Worm (Caenorhabditis elegans) whole organism, L2 larva: Measurements from ENCODE around the gene ubc-18.

Experiments used
- C34F6.9 ChIP-seq: fragments of 150-350 bp; optimal IDR thresholded peaks from 2 replicates; lab custom pipeline; 2014; ENCODE audit warnings: missing biosample characterization, missing genetic modification characterization
- F13H6.1 ChIP-seq: sonication (generic microtip); optimal IDR thresholded peaks from 2 replicates; lab custom pipeline; 2016; ENCODE audit warnings: missing genetic modification characterization, missing compliant biosample characterization
- R02D3.7 ChIP-seq: fragments of 150-350 bp; optimal IDR thresholded peaks from 2 replicates; lab custom pipeline; 2014; ENCODE audit warnings: missing biosample characterization, missing genetic modification characterization
- ZK546.5 ChIP-seq: sonication (generic microtip); optimal IDR thresholded peaks from 2 replicates; lab custom pipeline; 2017; ENCODE audit warnings: missing biosample characterization, missing genetic modification characterization
- alr-1 ChIP-seq: fragments of 150-350 bp; optimal IDR thresholded peaks from 2 replicates; lab custom pipeline; 2014; ENCODE audit warnings: missing biosample characterization, missing genetic modification characterization
- ama-1 ChIP-seq: fragments of 150-350 bp; optimal IDR thresholded peaks from 2 replicates; lab custom pipeline; 2018; ENCODE audit warnings: inconsistent platforms
- crh-2 ChIP-seq: sonication (generic microtip); optimal IDR thresholded peaks from 2 replicates; lab custom pipeline; 2017; ENCODE audit warnings: missing biosample characterization, missing genetic modification characterization
- egl-27 ChIP-seq: sonication (generic microtip); optimal IDR thresholded peaks from 3 replicates; lab custom pipeline; 2017; ENCODE audit warnings: missing biosample characterization, missing genetic modification reagents, missing genetic modification characterization
- elt-3 ChIP-seq: sonication (generic microtip); optimal IDR thresholded peaks from 2 replicates; lab custom pipeline; 2017; ENCODE audit warnings: missing biosample characterization, missing genetic modification characterization
- lsy-2 ChIP-seq, 2 experiments: fragments of 150-350 bp in 1 of 2; sonication (generic microtip) in 1 of 2; optimal IDR thresholded peaks; 2 replicates each; lab custom pipeline; 2014 to 2017; ENCODE audit warnings: missing biosample characterization in 2 of 2, missing genetic modification characterization in 2 of 2
- mab-5 ChIP-seq: fragments of 150-350 bp; optimal IDR thresholded peaks from 2 replicates; lab custom pipeline; 2014; ENCODE audit warnings: missing biosample characterization, missing genetic modification characterization
- mbf-1 ChIP-seq: sonication (generic microtip); optimal IDR thresholded peaks from 2 replicates; lab custom pipeline; 2017; ENCODE audit warnings: missing biosample characterization, missing genetic modification characterization
- mdl-1 ChIP-seq, 2 experiments: fragments of 150-350 bp in 1 of 2; sonication (generic microtip) in 1 of 2; optimal IDR thresholded peaks; 2 replicates each; lab custom pipeline; 2017; ENCODE audit warnings: missing biosample characterization in 2 of 2, missing genetic modification characterization in 2 of 2
- nhr-10 ChIP-seq: sonication (generic microtip); optimal IDR thresholded peaks from 2 replicates; lab custom pipeline; 2017; ENCODE audit warnings: missing biosample characterization, missing genetic modification characterization
- nhr-129 ChIP-seq: fragments of 150-350 bp; optimal IDR thresholded peaks from 2 replicates; lab custom pipeline; 2014; ENCODE audit warnings: missing biosample characterization, missing genetic modification characterization
- nhr-21 ChIP-seq: fragments of 150-350 bp; optimal IDR thresholded peaks from 2 replicates; lab custom pipeline; 2014; ENCODE audit warnings: missing biosample characterization, missing genetic modification characterization
- nhr-237 ChIP-seq: fragments of 150-350 bp; optimal IDR thresholded peaks from 2 replicates; lab custom pipeline; 2014; ENCODE audit warnings: missing biosample characterization, missing genetic modification characterization
- nhr-6 ChIP-seq: fragments of 150-350 bp; optimal IDR thresholded peaks from 2 replicates; lab custom pipeline; 2014; ENCODE audit warnings: missing biosample characterization, missing genetic modification characterization
- skn-1 ChIP-seq: sonication (generic microtip); optimal IDR thresholded peaks from 2 replicates; lab custom pipeline; 2017; ENCODE audit warnings: missing biosample characterization, missing genetic modification characterization
- sma-3 ChIP-seq: sonication (generic microtip); optimal IDR thresholded peaks from 2 replicates; lab custom pipeline; 2016; ENCODE audit warnings: missing genetic modification reagents, missing genetic modification characterization, missing compliant biosample characterization
- sma-9 ChIP-seq, 2 experiments: fragments of 150-350 bp in 1 of 2; sonication (generic microtip) in 1 of 2; optimal IDR thresholded peaks; 2 replicates each; lab custom pipeline; 2014 to 2016; ENCODE audit warnings: missing genetic modification characterization in 2 of 2, mild to moderate bottlenecking in 1 of 2, missing biosample characterization in 1 of 2, missing compliant biosample characterization in 1 of 2, missing genetic modification reagents in 1 of 2, moderate library complexity in 1 of 2
- unc-55 ChIP-seq: fragments of 150-350 bp; sonication (generic microtip); optimal IDR thresholded peaks from 3 replicates; lab custom pipeline; 2014; ENCODE audit warnings: missing biosample characterization, missing genetic modification reagents, missing genetic modification characterization
- ztf-1 ChIP-seq: fragments of 200-800 bp; sonication (Bioruptor generic); conservative IDR thresholded peaks from 2 replicates; pipeline ENCODE4 v1.3.6; 2022; ENCODE audit warnings: missing genetic modification characterization, missing compliant biosample characterization
- ztf-4 ChIP-seq: fragments of 150-350 bp; optimal IDR thresholded peaks from 2 replicates; lab custom pipeline; 2014; ENCODE audit warnings: missing biosample characterization, missing genetic modification characterization

The ubc-18 gene

DNA sequence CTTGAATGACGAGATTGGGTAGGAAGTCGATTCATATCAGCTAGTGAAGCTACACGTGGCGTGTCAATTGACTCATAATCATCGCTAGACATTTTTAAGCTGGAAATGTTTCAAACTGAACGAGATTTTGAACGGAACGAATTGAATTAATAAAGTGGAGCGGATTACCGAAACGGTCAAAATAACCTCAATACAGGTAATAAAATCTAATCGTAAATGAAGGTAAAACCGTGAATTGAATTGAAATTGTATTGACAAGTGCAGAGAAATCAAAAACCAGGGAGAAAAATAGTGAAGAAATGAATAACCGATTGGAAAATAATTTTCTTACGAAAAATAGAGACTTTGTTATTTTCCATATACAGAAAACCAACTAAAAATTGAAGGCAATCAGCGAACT, 39.3 kb downstream of the ubc-18 start, which contains the start of gene cyk-1:
Gene cyk-1, minus strand, starts transcription at position 101 of the 400 bp plus-strand sequence.
- TF ChIP-seq elt-3 (tag; lab: Kevin White, UChicago) = no peak
- no peak for TF ChIP-seq ztf-1
- no peak for TF ChIP-seq sma-3

DNA sequence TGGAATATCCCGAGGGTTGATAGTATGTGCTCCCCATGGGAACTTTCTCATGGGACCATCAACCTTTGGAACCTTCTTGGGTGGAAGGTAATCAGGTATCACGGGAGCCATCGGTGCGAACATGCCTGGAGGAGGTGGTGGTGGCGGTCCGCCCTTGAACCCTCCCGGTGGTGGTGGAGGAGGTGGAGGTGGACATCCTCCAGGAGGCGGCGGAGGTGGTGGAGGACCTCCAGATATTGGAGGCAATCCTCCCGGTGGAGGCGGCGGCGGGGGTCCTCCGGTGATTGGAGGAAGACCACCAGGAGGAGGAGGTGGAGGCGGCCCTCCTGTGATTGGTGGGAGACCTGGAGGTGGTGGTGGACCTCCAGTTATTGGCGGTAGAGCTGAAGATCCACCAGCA, 42.5 kb downstream of the ubc-18 start:
- TF ChIP-seq ZK546.5 (tag; lab: Kevin White, UChicago) (no peak), ztf-4 (tag; lab: Kevin White, UChicago) (no peak), nhr-237 (no peak), C34F6.9 (tag; lab: Kevin White, UChicago) (no peak), mdl-1 (tag; optimal IDR thresholded peaks at IDR 0.05; lab: Kevin White, UChicago) (no peak), nhr-10 (tag; lab: Kevin White, UChicago) (no peak)

DNA sequence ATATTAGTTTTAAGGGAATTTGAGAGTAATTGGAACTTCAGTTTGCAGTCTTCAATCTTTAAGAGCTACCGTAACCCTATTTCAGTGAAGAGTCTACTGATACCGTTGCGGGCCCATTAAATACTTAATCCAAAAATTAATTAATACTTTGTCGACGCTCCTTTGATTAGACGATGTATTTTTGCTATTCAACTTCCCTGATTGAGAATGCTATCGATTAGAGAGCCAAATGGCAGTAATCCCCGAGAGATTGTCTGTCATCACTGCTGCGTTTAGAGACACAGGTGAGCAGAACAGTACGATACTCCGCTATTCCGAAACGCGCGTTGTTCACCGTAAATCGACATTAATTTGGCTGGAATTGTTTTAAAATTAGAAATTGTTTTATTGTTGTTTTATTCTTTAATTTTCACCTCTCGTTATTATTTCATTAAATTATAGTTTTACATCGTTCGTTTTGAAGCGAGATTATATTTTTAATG, 47.2 kb downstream of the ubc-18 start, which contains the start of gene rfl-1:
Gene rfl-1, plus strand, starts transcription at position 51 of the 482 bp plus-strand sequence.
- TF ChIP-seq lsy-2 (tag; optimal IDR thresholded peaks at IDR 0.05; lab: Kevin White, UChicago) = peak; percentile 47 to 84
- no peak for TF ChIP-seq nhr-21
- TF ChIP-seq C34F6.9 (tag; lab: Kevin White, UChicago) = peak; percentile 69
- TF ChIP-seq sma-3 = peak; percentile 37
- TF ChIP-seq R02D3.7 = peak; percentile 86
- peak; percentile 59 for TF ChIP-seq nhr-129 (tag; lab: Kevin White, UChicago)
- peak; percentile 49 for TF ChIP-seq crh-2 (tag; lab: Kevin White, UChicago)
- peak; percentile 8 for TF ChIP-seq ztf-4 (tag; lab: Kevin White, UChicago)
- peak; percentile 34 for TF ChIP-seq F13H6.1 (tag; lab: Kevin White, UChicago)
- TF ChIP-seq sma-9 (GFP tag; optimal IDR thresholded peaks at IDR 0.05; lab: Kevin White, UChicago) = peak; percentile 6
- no peak for TF ChIP-seq sma-9 (tag; optimal IDR thresholded peaks at IDR 0.05; lab: Kevin White, UChicago)
- peak; percentile 79 for TF ChIP-seq unc-55
- no peak for TF ChIP-seq egl-27 (tag; lab: Kevin White, UChicago)
- TF ChIP-seq alr-1 = no peak

DNA sequence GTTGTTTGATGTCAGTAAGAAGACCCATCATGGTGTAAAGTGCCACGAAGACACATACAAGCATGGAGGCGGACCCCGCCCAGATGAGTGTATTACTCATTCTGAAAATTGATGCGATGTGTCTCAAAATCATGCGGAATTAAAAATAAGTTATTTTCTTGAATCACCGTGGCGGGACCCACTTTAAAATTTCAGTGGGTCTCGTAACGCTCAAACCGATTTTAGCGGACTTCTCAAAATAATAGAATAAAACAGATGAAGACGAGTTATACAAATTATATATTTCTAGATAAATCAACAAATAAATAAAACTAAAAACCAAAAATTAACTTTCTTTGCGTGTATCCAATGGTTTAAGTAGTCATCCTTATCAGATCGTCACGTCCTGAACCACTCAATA, 47.9 kb downstream of the ubc-18 start, which contains the start of gene col-8:
Gene col-8, minus strand, starts transcription at position 101 of the 400 bp plus-strand sequence.
- TF ChIP-seq alr-1 = no peak
- TF ChIP-seq mbf-1 (tag; lab: Kevin White, UChicago) = no peak
- TF ChIP-seq, all 48 proteins: peak for 0

DNA sequence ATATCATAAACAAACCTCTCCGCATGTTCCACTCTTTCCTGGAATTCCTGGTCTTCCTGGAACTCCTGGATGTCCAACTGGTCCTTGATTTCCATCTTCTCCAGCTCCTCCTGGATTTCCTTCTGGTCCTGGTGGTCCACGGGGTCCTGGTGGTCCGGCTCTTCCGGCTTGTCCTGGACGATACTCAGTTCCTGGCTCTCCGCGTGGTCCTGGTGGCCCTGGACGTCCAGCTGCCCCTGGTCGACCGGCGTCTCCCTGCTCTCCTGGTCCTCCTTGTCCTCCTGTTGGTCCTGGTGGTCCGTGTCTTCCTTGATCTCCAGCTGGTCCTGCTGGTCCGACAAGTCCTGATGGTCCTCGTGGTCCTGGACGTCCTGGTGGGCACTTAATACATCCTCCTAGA, 48.6 kb downstream of the ubc-18 start:
- TF ChIP-seq ama-1 (lab: Kevin White, UChicago) (no peak), nhr-6 (tag; lab: Kevin White, UChicago) (no peak), F13H6.1 (tag; lab: Kevin White, UChicago) (no peak), crh-2 (tag; lab: Kevin White, UChicago) (no peak), skn-1 (tag; lab: Kevin White, UChicago) (no peak), mab-5 (tag; lab: Kevin White, UChicago) (no peak)
